Worm (Caenorhabditis elegans): ENCODE results near the gene nbs-1.

The nbs-1 gene

ce11 chrII:11045872-11046271 lies 50.4 kb downstream of the nbs-1 start, which contains the start of gene col-83:
Gene col-83, minus strand, starts transcription at chrII:11045972.
- TF ChIP-seq pax-3 (tag; optimal IDR thresholded peaks at IDR 0.05) = no peak
- no peak for TF ChIP-seq hpl-2 (GFP tag; optimal IDR thresholded peaks at IDR 0.05)
- TF ChIP-seq mef-2 (tag; optimal IDR thresholded peaks at IDR 0.05) = no peak
- no peak for TF ChIP-seq blmp-1 (tag; optimal IDR thresholded peaks at IDR 0.05)
- no peak for TF ChIP-seq ceh-63 (GFP tag; optimal IDR thresholded peaks at IDR 0.05)
- TF ChIP-seq nhr-11 (tag; optimal IDR thresholded peaks at IDR 0.05) = no peak
- no peak for TF ChIP-seq xbp-1 (tag; optimal IDR thresholded peaks at IDR 0.05)
- TF ChIP-seq tbx-2 (tag; optimal IDR thresholded peaks at IDR 0.05) = no peak
- TF ChIP-seq elt-3 (tag; optimal IDR thresholded peaks at IDR 0.05) = no peak
- TF ChIP-seq rnt-1 (tag; optimal IDR thresholded peaks at IDR 0.05) = no peak
- no peak for TF ChIP-seq fos-1 (tag; optimal IDR thresholded peaks at IDR 0.05)
- TF ChIP-seq grh-1 (GFP tag; IDR thresholded peaks at IDR 0.05) = no peak
- TF ChIP-seq lsy-2 (tag; optimal IDR thresholded peaks at IDR 0.05) = no peak
